Worm (Caenorhabditis elegans) whole organism, L2 larva: Measurements from ENCODE around the gene T06E6.1.

ENCODE experiments used
- F13H6.1 ChIP-seq: sonication (generic microtip); optimal IDR thresholded peaks from 2 replicates; lab custom pipeline; 2016; ENCODE audit warnings: missing genetic modification characterization, missing compliant biosample characterization
- R02D3.7 ChIP-seq: fragments of 150-350 bp; optimal IDR thresholded peaks from 2 replicates; lab custom pipeline; 2014; ENCODE audit warnings: missing biosample characterization, missing genetic modification characterization
- ZK546.5 ChIP-seq: sonication (generic microtip); optimal IDR thresholded peaks from 2 replicates; lab custom pipeline; 2017; ENCODE audit warnings: missing biosample characterization, missing genetic modification characterization
- alr-1 ChIP-seq: fragments of 150-350 bp; optimal IDR thresholded peaks from 2 replicates; lab custom pipeline; 2014; ENCODE audit warnings: missing biosample characterization, missing genetic modification characterization
- aly-2 ChIP-seq: fragments of 150-350 bp; optimal IDR thresholded peaks from 2 replicates; lab custom pipeline; 2014; ENCODE audit warnings: missing biosample characterization, missing genetic modification characterization
- ama-1 ChIP-seq: fragments of 150-350 bp; optimal IDR thresholded peaks from 2 replicates; lab custom pipeline; 2018; ENCODE audit warnings: inconsistent platforms
- ceh-16 ChIP-seq: fragments of 150-350 bp; optimal IDR thresholded peaks from 2 replicates; lab custom pipeline; 2014; ENCODE audit warnings: missing biosample characterization, missing genetic modification characterization
- ceh-82 ChIP-seq: fragments of 150-350 bp; optimal IDR thresholded peaks from 2 replicates; lab custom pipeline; 2014; ENCODE audit warnings: missing biosample characterization, missing genetic modification characterization
- crh-2 ChIP-seq: sonication (generic microtip); optimal IDR thresholded peaks from 2 replicates; lab custom pipeline; 2017; ENCODE audit warnings: missing biosample characterization, missing genetic modification characterization
- dmd-4 ChIP-seq: sonication (generic microtip); optimal IDR thresholded peaks from 2 replicates; lab custom pipeline; 2017; ENCODE audit warnings: missing biosample characterization, missing genetic modification characterization
- egl-27 ChIP-seq: sonication (generic microtip); optimal IDR thresholded peaks from 3 replicates; lab custom pipeline; 2017; ENCODE audit warnings: missing biosample characterization, missing genetic modification reagents, missing genetic modification characterization
- elt-3 ChIP-seq: sonication (generic microtip); optimal IDR thresholded peaks from 2 replicates; lab custom pipeline; 2017; ENCODE audit warnings: missing biosample characterization, missing genetic modification characterization
- fos-1 ChIP-seq: fragments of 150-350 bp; optimal IDR thresholded peaks from 2 replicates; lab custom pipeline; 2014; ENCODE audit warnings: missing biosample characterization, missing genetic modification characterization
- lin-13 ChIP-seq: fragments of 150-350 bp; optimal IDR thresholded peaks from 2 replicates; lab custom pipeline; 2014; ENCODE audit warnings: missing biosample characterization, missing genetic modification reagents, missing genetic modification characterization
- mab-5 ChIP-seq: fragments of 150-350 bp; optimal IDR thresholded peaks from 2 replicates; lab custom pipeline; 2014; ENCODE audit warnings: missing biosample characterization, missing genetic modification characterization
- mbf-1 ChIP-seq: sonication (generic microtip); optimal IDR thresholded peaks from 2 replicates; lab custom pipeline; 2017; ENCODE audit warnings: missing biosample characterization, missing genetic modification characterization
- mdl-1 ChIP-seq, 2 experiments: fragments of 150-350 bp in 1 of 2; sonication (generic microtip) in 1 of 2; optimal IDR thresholded peaks; 2 replicates each; lab custom pipeline; 2017; ENCODE audit warnings: missing biosample characterization in 2 of 2, missing genetic modification characterization in 2 of 2
- nhr-10 ChIP-seq: sonication (generic microtip); optimal IDR thresholded peaks from 2 replicates; lab custom pipeline; 2017; ENCODE audit warnings: missing biosample characterization, missing genetic modification characterization
- nhr-11 ChIP-seq: fragments of 150-350 bp; optimal IDR thresholded peaks from 2 replicates; lab custom pipeline; 2014; ENCODE audit warnings: missing biosample characterization, missing genetic modification characterization
- nhr-12 ChIP-seq: fragments of 150-350 bp; optimal IDR thresholded peaks from 2 replicates; lab custom pipeline; 2014; ENCODE audit warnings: missing biosample characterization, missing genetic modification characterization
- nhr-237 ChIP-seq: fragments of 150-350 bp; optimal IDR thresholded peaks from 2 replicates; lab custom pipeline; 2014; ENCODE audit warnings: missing biosample characterization, missing genetic modification characterization
- nhr-25 ChIP-seq: fragments of 150-350 bp; sonication (generic microtip); optimal IDR thresholded peaks from 3 replicates; lab custom pipeline; 2014; ENCODE audit warnings: missing biosample characterization, missing genetic modification characterization
- sem-4 ChIP-seq: fragments of 150-350 bp; optimal IDR thresholded peaks from 2 replicates; lab custom pipeline; 2014; ENCODE audit warnings: missing biosample characterization, missing genetic modification reagents, missing genetic modification characterization
- sma-9 ChIP-seq, 2 experiments: fragments of 150-350 bp in 1 of 2; sonication (generic microtip) in 1 of 2; optimal IDR thresholded peaks; 2 replicates each; lab custom pipeline; 2014 to 2016; ENCODE audit warnings: missing genetic modification characterization in 2 of 2, mild to moderate bottlenecking in 1 of 2, missing biosample characterization in 1 of 2, missing compliant biosample characterization in 1 of 2, missing genetic modification reagents in 1 of 2, moderate library complexity in 1 of 2
- snpc-4 ChIP-seq: fragments of 150-350 bp; optimal IDR thresholded peaks from 2 replicates; lab custom pipeline; 2014; ENCODE audit warnings: missing biosample characterization, missing genetic modification characterization
- unc-39 ChIP-seq: fragments of 150-350 bp; optimal IDR thresholded peaks from 2 replicates; lab custom pipeline; 2014; ENCODE audit warnings: missing biosample characterization, missing genetic modification characterization
- unc-55 ChIP-seq: fragments of 150-350 bp; sonication (generic microtip); optimal IDR thresholded peaks from 3 replicates; lab custom pipeline; 2014; ENCODE audit warnings: missing biosample characterization, missing genetic modification reagents, missing genetic modification characterization
- zag-1 ChIP-seq: fragments of 150-350 bp; optimal IDR thresholded peaks from 2 replicates; lab custom pipeline; 2014; ENCODE audit warnings: missing biosample characterization, missing genetic modification characterization
- ztf-1 ChIP-seq: fragments of 200-800 bp; sonication (Bioruptor generic); conservative IDR thresholded peaks from 2 replicates; pipeline ENCODE4 v1.3.6; 2022; ENCODE audit warnings: missing genetic modification characterization, missing compliant biosample characterization
- ztf-11 ChIP-seq: sonication (generic microtip); optimal IDR thresholded peaks from 2 replicates; lab custom pipeline; 2017; ENCODE audit warnings: missing biosample characterization, missing genetic modification characterization
- ztf-4 ChIP-seq: fragments of 150-350 bp; optimal IDR thresholded peaks from 2 replicates; lab custom pipeline; 2014; ENCODE audit warnings: missing biosample characterization, missing genetic modification characterization

Gene T06E6.1

DNA sequence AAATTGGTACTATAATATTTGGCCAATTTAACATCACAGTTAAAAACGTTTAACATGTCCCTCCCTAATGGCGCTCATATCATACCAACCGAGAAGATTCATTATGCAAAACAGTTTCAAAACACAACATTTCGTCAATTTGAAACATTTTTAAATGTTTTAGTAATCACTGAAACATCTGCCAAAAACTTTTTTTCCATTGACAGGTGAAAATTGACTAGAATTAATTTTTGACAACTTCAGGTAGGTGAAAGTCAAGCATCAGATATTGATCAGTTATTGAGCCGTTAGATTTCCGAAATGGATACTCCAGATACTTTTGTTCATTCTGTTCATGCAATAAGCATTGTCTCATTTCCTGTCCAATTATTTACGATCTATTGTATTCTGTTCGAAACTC, 12.2 kb upstream of the T06E6.1 start, which contains the start of gene srh-257:
TSS of gene srh-257 (plus strand) at position 301 of the 400 bp plus-strand sequence.
- TF ChIP-seq egl-27 (no peak), ztf-11 (no peak), elt-3 (tag; lab: Kevin White, UChicago) (no peak), mab-5 (tag; lab: Kevin White, UChicago) (no peak)
- TF ChIP-seq, all 48 proteins: peak for 0

DNA sequence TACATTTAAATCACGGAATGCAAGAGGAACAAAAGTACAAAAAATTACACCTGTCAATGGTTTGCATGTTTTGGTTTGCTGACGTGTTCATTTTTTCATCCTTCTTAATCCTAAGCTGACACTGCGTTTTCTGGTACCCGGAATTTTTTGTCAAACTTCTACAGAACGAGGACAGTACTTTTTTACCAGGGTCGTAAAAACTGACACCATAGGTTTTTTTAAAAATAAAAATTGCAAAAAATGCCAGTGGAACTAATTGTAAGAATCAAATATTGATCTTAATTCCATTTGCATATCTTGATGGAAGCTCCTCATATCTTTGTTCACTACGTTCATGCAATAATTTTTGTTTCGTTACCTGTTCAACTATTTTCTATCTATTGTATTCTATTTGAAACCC, 10.1 kb upstream of the T06E6.1 start, which contains the start of gene srh-258:
TSS of gene srh-258 (plus strand) at position 301 of the 400 bp plus-strand sequence.
- TF ChIP-seq nhr-25 (tag; lab: Kevin White, UChicago): no peak
- no peak for TF ChIP-seq ZK546.5 (tag; lab: Kevin White, UChicago)
- no peak for TF ChIP-seq F13H6.1
- no peak for TF ChIP-seq zag-1

DNA sequence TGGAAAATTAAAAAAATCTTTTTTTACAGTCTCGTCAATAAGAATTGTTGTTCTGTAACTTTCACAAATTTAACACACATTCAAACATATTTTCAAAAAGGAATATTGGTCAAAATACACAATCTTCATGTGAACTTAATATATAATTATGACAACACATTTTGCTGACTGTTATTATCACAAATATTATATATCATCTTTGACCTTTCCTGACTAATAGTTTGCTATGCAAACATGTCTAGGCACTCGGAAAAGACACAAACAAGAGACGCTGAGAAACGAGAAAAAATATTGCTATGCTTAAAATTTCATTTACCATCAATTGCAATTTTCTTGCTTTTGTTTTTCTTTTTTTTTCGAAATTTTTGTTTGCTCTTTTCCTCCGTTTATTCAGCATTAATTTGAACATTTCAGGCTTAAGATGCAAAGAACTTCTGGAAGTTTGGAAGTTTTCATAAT, 7.1 kb upstream of the T06E6.1 start, which contains the start of gene fbxa-135:
TSS of gene fbxa-135 (plus strand) at position 409 of the 459 bp plus-strand sequence.
- peak; percentile 16 for TF ChIP-seq fos-1 (tag; lab: Kevin White, UChicago)
- TF ChIP-seq alr-1: no peak
- TF ChIP-seq unc-55 (GFP tag; lab: Kevin White, UChicago): no peak
- TF ChIP-seq, all 48 proteins: peak for 1

DNA sequence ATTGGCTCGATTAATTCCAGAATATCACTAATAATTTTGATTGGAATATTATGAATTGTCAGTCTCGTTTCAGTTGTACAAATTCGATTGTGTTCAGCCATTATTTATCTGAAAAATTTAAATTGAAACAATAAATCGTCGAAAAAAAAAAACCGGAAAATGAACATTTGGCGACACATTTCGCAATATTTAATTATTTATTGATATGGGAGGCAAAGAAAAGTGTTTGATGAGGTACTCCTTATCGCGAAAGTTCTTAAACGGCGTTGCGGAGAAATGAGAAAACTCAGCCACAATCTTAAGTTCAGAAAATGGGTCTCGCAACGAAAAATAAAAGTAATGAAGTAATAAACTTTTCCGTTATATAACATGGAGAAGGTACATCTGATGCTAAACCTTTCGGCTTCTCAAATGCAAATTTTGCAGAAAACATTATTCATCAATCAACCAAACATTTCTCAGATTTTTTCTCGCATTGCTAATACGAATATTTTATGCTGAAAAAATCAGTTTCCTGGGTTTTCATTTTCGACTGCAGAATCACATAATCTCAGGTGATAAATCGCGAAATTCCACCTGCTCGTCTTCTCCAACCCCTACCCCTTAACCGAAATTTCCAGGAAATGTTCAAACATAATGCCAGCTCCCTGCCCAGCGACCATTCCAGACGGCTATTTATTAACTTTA, 5.1 kb upstream of the T06E6.1 start, which contains the start of the genes T06E6.15 and sri-7:
TSS of gene T06E6.15 (minus strand) at position 101 of the 687 bp plus-strand sequence.
TSS of gene sri-7 (plus strand) at position 637 of the 687 bp plus-strand sequence.
- TF ChIP-seq nhr-12 (no peak), fos-1 (tag; lab: Kevin White, UChicago) (peak; percentile 33)
- TF ChIP-seq, all 48 proteins: peak for 1

DNA sequence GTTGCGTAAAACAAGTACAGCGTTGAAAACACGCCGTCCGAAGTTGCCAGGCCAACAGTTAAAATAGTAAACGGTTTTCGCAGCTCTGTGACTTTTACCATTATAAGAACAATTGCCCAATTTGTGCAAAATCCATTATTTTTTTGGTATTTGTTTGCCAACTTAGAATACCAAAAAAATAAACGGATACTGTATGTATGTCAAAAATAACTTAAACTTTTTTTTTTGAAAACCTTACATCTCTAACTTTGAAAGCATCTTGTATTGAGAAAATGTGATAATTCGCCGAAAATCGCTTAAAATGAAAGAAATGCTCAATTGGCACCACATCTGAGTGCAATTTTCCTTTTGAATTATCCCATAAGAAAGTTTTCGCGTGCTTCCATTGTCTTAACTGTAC, 4.0 kb upstream of the T06E6.1 start, which contains the start of gene fbxa-199:
TSS of gene fbxa-199 (minus strand) at position 101 of the 400 bp plus-strand sequence.
- TF ChIP-seq crh-2 (tag; lab: Kevin White, UChicago) (no peak), ztf-11 (no peak), snpc-4 (no peak), ztf-4 (tag; lab: Kevin White, UChicago) (no peak), nhr-10 (tag; lab: Kevin White, UChicago) (no peak), mdl-1 (tag; optimal IDR thresholded peaks at IDR 0.05; lab: Kevin White, UChicago) (no peak), mab-5 (tag; lab: Kevin White, UChicago) (no peak), ama-1 (lab: Kevin White, UChicago) (no peak), alr-1 (no peak), nhr-12 (no peak), ceh-16 (no peak), R02D3.7 (tag; lab: Kevin White, UChicago) (no peak), sem-4 (tag; lab: Kevin White, UChicago) (no peak), mbf-1 (tag; lab: Kevin White, UChicago) (no peak), unc-55 (GFP tag; lab: Kevin White, UChicago) (no peak), nhr-237 (no peak), nhr-11 (no peak), dmd-4 (tag; lab: Kevin White, UChicago) (no peak), lin-13 (no peak)
- TF ChIP-seq, all 48 proteins: peak for 0

DNA sequence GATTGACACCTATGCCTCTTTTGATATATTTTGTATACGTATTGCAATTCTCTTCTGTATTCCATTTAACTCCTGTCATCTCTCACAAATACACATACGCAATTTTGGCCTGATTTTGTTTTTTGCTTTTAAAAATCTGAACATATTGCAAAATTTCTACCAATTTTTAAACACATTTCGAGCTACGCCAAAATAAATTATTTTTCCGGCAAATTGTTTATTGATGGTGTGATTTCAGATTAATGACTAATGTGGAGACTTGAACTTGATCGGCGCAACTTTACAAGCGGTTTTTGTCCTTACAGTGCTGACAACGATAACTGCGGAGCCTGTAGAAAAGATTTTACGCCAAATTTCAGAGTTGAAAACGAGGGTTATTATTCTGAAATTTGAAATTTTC, 2.4 kb upstream of the T06E6.1 start:
- no peak for TF ChIP-seq aly-2
- TF ChIP-seq sma-9 (GFP tag; optimal IDR thresholded peaks at IDR 0.05; lab: Kevin White, UChicago): no peak
- TF ChIP-seq sma-9 (tag; optimal IDR thresholded peaks at IDR 0.05; lab: Kevin White, UChicago): no peak
- TF ChIP-seq F13H6.1: no peak
- no peak for TF ChIP-seq ztf-4 (tag; lab: Kevin White, UChicago)
- TF ChIP-seq ztf-1 (GFP tag; lab: Robert Waterston, UW): no peak
- no peak for TF ChIP-seq ceh-82 (tag; lab: Kevin White, UChicago)
- TF ChIP-seq unc-39 (tag; lab: Kevin White, UChicago): no peak
- no peak for TF ChIP-seq nhr-12
- no peak for TF ChIP-seq nhr-11
